Worm (Caenorhabditis elegans): Measurements from ENCODE around the gene C29E4.14.

ce11 chrIII:7884863-7885262 is 35.1 kb upstream of the C29E4.14 start, which contains the start of gene ZK688.11:
- TF ChIP-seq zip-2 (tag; optimal IDR thresholded peaks at IDR 0.05), result no peak
- TF ChIP-seq fos-1 (tag; optimal IDR thresholded peaks at IDR 0.05), result no peak
- TF ChIP-seq nhr-11 (tag; optimal IDR thresholded peaks at IDR 0.05), result no peak
- no peak for TF ChIP-seq fkh-10 (GFP tag; optimal IDR thresholded peaks at IDR 0.05)
- no peak for TF ChIP-seq egl-27 (tag; optimal IDR thresholded peaks at IDR 0.05)
